Worm (Caenorhabditis elegans) whole organism, L1 larva: ENCODE measurements around the gene csr-1.

ENCODE experiments used
- C04F5.9 ChIP-seq: sonication (generic microtip); optimal IDR thresholded peaks from 2 replicates; lab custom pipeline; 2016; ENCODE audit warnings: missing genetic modification characterization, missing compliant biosample characterization
- C16A3.4 ChIP-seq: fragments of 150-350 bp; optimal IDR thresholded peaks from 2 replicates; lab custom pipeline; 2014; ENCODE audit warnings: missing biosample characterization, missing genetic modification characterization
- Y116A8C.19 ChIP-seq: sonication (generic microtip); optimal IDR thresholded peaks from 2 replicates; lab custom pipeline; 2016; ENCODE audit warnings: missing compliant biosample characterization, missing genetic modification characterization, borderline replicate concordance
- alr-1 ChIP-seq: fragments of 200-800 bp; sonication (Bioruptor generic); optimal IDR thresholded peaks from 2 replicates; lab custom pipeline; 2018; ENCODE audit warnings: borderline replicate concordance, mild to moderate bottlenecking, missing genetic modification characterization, missing compliant biosample characterization
- blmp-1 ChIP-seq: fragments of 150-350 bp; optimal IDR thresholded peaks from 2 replicates; lab custom pipeline; 2014; ENCODE audit warnings: missing biosample characterization, missing genetic modification characterization
- ceh-63 ChIP-seq: fragments of 200-800 bp; sonication (Bioruptor generic); optimal IDR thresholded peaks from 2 replicates; lab custom pipeline; 2018; ENCODE audit warnings: mild to moderate bottlenecking, missing genetic modification characterization, missing compliant biosample characterization
- ceh-8 ChIP-seq: fragments of 200-800 bp; sonication (Bioruptor generic); optimal IDR thresholded peaks from 2 replicates; lab custom pipeline; 2018; ENCODE audit warnings: mild to moderate bottlenecking, missing genetic modification characterization, moderate library complexity, missing compliant biosample characterization
- ceh-88 ChIP-seq: fragments of 200-800 bp; sonication (Bioruptor generic); IDR thresholded peaks from 2 replicates; pipeline ENCODE4 v1.3.6; 2022; ENCODE audit warnings: missing genetic modification characterization, missing compliant biosample characterization
- dpl-1 ChIP-seq, 3 experiments: fragments of 150-350 bp in 2 of 3; sonication (generic microtip) in 1 of 3; optimal IDR thresholded peaks; 2 replicates each; lab custom pipeline; 2014 to 2017; ENCODE audit warnings: missing biosample characterization in 3 of 3, missing genetic modification characterization in 3 of 3, missing genetic modification reagents in 3 of 3
- dsc-1 ChIP-seq: sonication (generic microtip); optimal IDR thresholded peaks from 2 replicates; lab custom pipeline; 2016; ENCODE audit warnings: mild to moderate bottlenecking, missing genetic modification characterization, missing compliant biosample characterization
- efl-1 ChIP-seq, 4 experiments: fragments of 150-350 bp; optimal IDR thresholded peaks in 3 of 4; peaks in 1 of 4; 1 replicate in 1 of 4; 2 replicates in 3 of 4; lab custom pipeline; 2014; ENCODE audit warnings: missing biosample characterization in 2 of 4, missing genetic modification characterization in 2 of 4, missing genetic modification reagents in 2 of 4
- efl-3 ChIP-seq: fragments of 200-800 bp; sonication (Bioruptor generic); optimal IDR thresholded peaks from 2 replicates; lab custom pipeline; 2018; ENCODE audit warnings: mild to moderate bottlenecking, missing genetic modification characterization, missing compliant biosample characterization
- elt-2 ChIP-seq: sonication (generic microtip); optimal IDR thresholded peaks from 2 replicates; lab custom pipeline; 2016; ENCODE audit warnings: missing genetic modification characterization, mild to moderate bottlenecking, inconsistent platforms, missing compliant biosample characterization, missing genetic modification reagents
- hlh-17 ChIP-seq: fragments of 200-800 bp; sonication (Bioruptor generic); optimal IDR thresholded peaks from 2 replicates; lab custom pipeline; 2018; ENCODE audit warnings: missing genetic modification characterization, mild to moderate bottlenecking, missing compliant biosample characterization, moderate library complexity, borderline replicate concordance
- hlh-4 ChIP-seq: sonication (generic microtip); optimal IDR thresholded peaks from 2 replicates; lab custom pipeline; 2016; ENCODE audit warnings: mild to moderate bottlenecking, missing genetic modification characterization, missing compliant biosample characterization
- irx-1 ChIP-seq: sonication (generic microtip); optimal IDR thresholded peaks from 2 replicates; lab custom pipeline; 2016; ENCODE audit warnings: missing genetic modification characterization, missing compliant biosample characterization
- lin-35 ChIP-seq, 2 experiments: fragments of 150-350 bp; optimal IDR thresholded peaks; 2 replicates each; lab custom pipeline; 2014; ENCODE audit warnings: missing biosample characterization in 2 of 2, missing genetic modification characterization in 2 of 2, missing genetic modification reagents in 2 of 2
- lin-39 ChIP-seq: fragments of 150-350 bp; optimal IDR thresholded peaks from 2 replicates; lab custom pipeline; 2014; ENCODE audit warnings: missing biosample characterization, missing genetic modification reagents, missing genetic modification characterization
- lsy-2 ChIP-seq, 2 experiments: fragments of 150-350 bp; optimal IDR thresholded peaks; 2 replicates each; lab custom pipeline; 2014; ENCODE audit warnings: missing biosample characterization in 2 of 2, missing genetic modification characterization in 2 of 2
- mdl-1 ChIP-seq, 2 experiments: fragments of 150-350 bp; optimal IDR thresholded peaks; 2 replicates each; lab custom pipeline; 2014 to 2017; ENCODE audit warnings: missing biosample characterization in 2 of 2, missing genetic modification characterization in 2 of 2, inconsistent platforms in 1 of 2
- mep-1 ChIP-seq: fragments of 150-350 bp; optimal IDR thresholded peaks from 2 replicates; lab custom pipeline; 2014; ENCODE audit warnings: missing biosample characterization, missing genetic modification characterization
- nhr-11 ChIP-seq: fragments of 150-350 bp; optimal IDR thresholded peaks from 2 replicates; lab custom pipeline; 2014; ENCODE audit warnings: missing biosample characterization, missing genetic modification characterization
- nhr-19 ChIP-seq: fragments of 200-800 bp; sonication (Bioruptor generic); conservative IDR thresholded peaks from 2 replicates; pipeline ENCODE4 v1.3.6; 2022; ENCODE audit warnings: missing genetic modification characterization, missing compliant biosample characterization
- nhr-28 ChIP-seq: fragments of 150-350 bp; optimal IDR thresholded peaks from 2 replicates; lab custom pipeline; 2014; ENCODE audit warnings: missing biosample characterization, missing genetic modification characterization
- nhr-47 ChIP-seq: sonication (generic microtip); optimal IDR thresholded peaks from 2 replicates; lab custom pipeline; 2016; ENCODE audit warnings: mild to moderate bottlenecking, missing genetic modification characterization, moderate library complexity, missing compliant biosample characterization
- nhr-71 ChIP-seq: sonication (generic microtip); optimal IDR thresholded peaks from 2 replicates; lab custom pipeline; 2016; ENCODE audit warnings: mild to moderate bottlenecking, missing genetic modification characterization, moderate library complexity, missing compliant biosample characterization
- nhr-85 ChIP-seq: sonication (generic microtip); peaks from one replicate; lab custom pipeline; 2016; ENCODE audit warnings: missing genetic modification characterization, inconsistent platforms, missing compliant biosample characterization
- nhr-90 ChIP-seq: sonication (generic microtip); optimal IDR thresholded peaks from 2 replicates; lab custom pipeline; 2016; ENCODE audit warnings: mild to moderate bottlenecking, missing genetic modification characterization, missing compliant biosample characterization; ENCODE audit not compliant: poor library complexity
- pag-3 ChIP-seq: sonication (generic microtip); optimal IDR thresholded peaks from 2 replicates; lab custom pipeline; 2017; ENCODE audit warnings: missing genetic modification characterization, mild to moderate bottlenecking, missing compliant biosample characterization, antibody characterized with exemption, borderline replicate concordance; ENCODE audit not compliant: insufficient read depth
- pax-3 ChIP-seq: fragments of 200-800 bp; sonication (Bioruptor generic); optimal IDR thresholded peaks from 2 replicates; lab custom pipeline; 2018; ENCODE audit warnings: mild to moderate bottlenecking, missing genetic modification characterization, moderate library complexity, missing compliant biosample characterization
- rnt-1 ChIP-seq: sonication (generic microtip); optimal IDR thresholded peaks from 2 replicates; lab custom pipeline; 2016; ENCODE audit warnings: mild to moderate bottlenecking, missing genetic modification characterization, moderate library complexity, missing compliant biosample characterization
- skn-1 ChIP-seq: fragments of 150-350 bp; optimal IDR thresholded peaks from 2 replicates; lab custom pipeline; 2014; ENCODE audit warnings: missing biosample characterization, missing genetic modification characterization
- snu-23 ChIP-seq: sonication (generic microtip); optimal IDR thresholded peaks from 2 replicates; lab custom pipeline; 2016; ENCODE audit warnings: missing genetic modification characterization, missing compliant biosample characterization
- sox-4 ChIP-seq: sonication (generic microtip); optimal IDR thresholded peaks from 2 replicates; lab custom pipeline; 2016; ENCODE audit warnings: missing genetic modification characterization, missing compliant biosample characterization
- sptf-1 ChIP-seq: fragments of 150-350 bp; optimal IDR thresholded peaks from 2 replicates; lab custom pipeline; 2014; ENCODE audit warnings: missing biosample characterization, missing genetic modification characterization
- swsn-7 ChIP-seq: sonication (generic microtip); optimal IDR thresholded peaks from 2 replicates; lab custom pipeline; 2016; ENCODE audit warnings: missing genetic modification characterization, missing compliant biosample characterization
- unc-30 ChIP-seq: sonication (generic microtip); optimal IDR thresholded peaks from 2 replicates; lab custom pipeline; 2017; ENCODE audit warnings: missing biosample characterization, missing genetic modification characterization
- unc-62 ChIP-seq: fragments of 150-350 bp; optimal IDR thresholded peaks from 2 replicates; lab custom pipeline; 2014; ENCODE audit warnings: missing biosample characterization, missing genetic modification reagents, missing genetic modification characterization
- unc-86 ChIP-seq: sonication (generic microtip); optimal IDR thresholded peaks from 2 replicates; lab custom pipeline; 2016; ENCODE audit warnings: missing genetic modification characterization, missing compliant biosample characterization
- vab-15 ChIP-seq: sonication (generic microtip); optimal IDR thresholded peaks from 2 replicates; lab custom pipeline; 2017; ENCODE audit warnings: missing genotype, mild to moderate bottlenecking, missing genetic modification characterization, missing compliant biosample characterization
- xbp-1 ChIP-seq: sonication (generic microtip); optimal IDR thresholded peaks from 2 replicates; lab custom pipeline; 2016; ENCODE audit warnings: missing genetic modification characterization, missing compliant biosample characterization

csr-1 gene

ce11 chrIV:7924975-7925828 is 31.9 kb upstream of the csr-1 start:
- no peak for TF ChIP-seq pag-3
- no peak for TF ChIP-seq nhr-11 (tag; lab: Kevin White, UChicago)
- no peak for TF ChIP-seq mdl-1 (tag; optimal IDR thresholded peaks at IDR 0.05; lab: Kevin White, UChicago)
- no peak for TF ChIP-seq nhr-28
- TF ChIP-seq swsn-7 (tag; lab: Kevin White, UChicago) = no peak
- TF ChIP-seq C04F5.9 (tag; lab: Kevin White, UChicago) = no peak
- no peak for TF ChIP-seq sox-4 (tag; lab: Kevin White, UChicago)
- TF ChIP-seq irx-1 (tag; lab: Kevin White, UChicago) = no peak
- TF ChIP-seq unc-62 = no peak
- TF ChIP-seq nhr-71 (tag; lab: Kevin White, UChicago) = peak; percentile 16
- no peak for TF ChIP-seq unc-30
- no peak for TF ChIP-seq ceh-63
- TF ChIP-seq lsy-2 (tag; optimal IDR thresholded peaks at IDR 0.05; lab: Kevin White, UChicago) = peak; percentile 3 to 28
- TF ChIP-seq Y116A8C.19 (tag; lab: Kevin White, UChicago) = no peak
- no peak for TF ChIP-seq efl-3 (GFP tag; lab: Kevin White, UChicago)
- no peak for TF ChIP-seq hlh-4 (tag; lab: Kevin White, UChicago)
- no peak for TF ChIP-seq snu-23 (GFP tag; lab: Kevin White, UChicago)
- TF ChIP-seq ceh-88 (GFP tag; lab: Robert Waterston, UW) = no peak
- no peak for TF ChIP-seq C16A3.4 (tag; lab: Kevin White, UChicago)
- TF ChIP-seq nhr-90 (tag; lab: Kevin White, UChicago) = no peak
- TF ChIP-seq sptf-1 (tag; lab: Kevin White, UChicago) = no peak
- no peak for TF ChIP-seq alr-1 (tag; lab: Kevin White, UChicago)
- TF ChIP-seq efl-1 (optimal IDR thresholded peaks at IDR 0.05; lab: Kevin White, UChicago) = no peak
- TF ChIP-seq efl-1 (GFP tag; optimal IDR thresholded peaks at IDR 0.05 in 1 of 2; lab: Kevin White, UChicago) = peak in 1 of 2 experiments; percentile 84
- peak; percentile 59 for TF ChIP-seq nhr-85 (tag; lab: Kevin White, UChicago)
- TF ChIP-seq pax-3 (tag; lab: Kevin White, UChicago) = no peak
- TF ChIP-seq unc-86 (tag; lab: Kevin White, UChicago) = no peak
- TF ChIP-seq elt-2 = no peak

- no peak for TF ChIP-seq vab-15 (tag; lab: Kevin White, UChicago)
- TF ChIP-seq lin-39 (tag; lab: Kevin White, UChicago) = peak; percentile 3
- peak; percentile 48 for TF ChIP-seq blmp-1 (tag; lab: Kevin White, UChicago)
- TF ChIP-seq C16A3.4 (tag; lab: Kevin White, UChicago) = peak; percentile 33
- peak; percentile 31 to 71 for TF ChIP-seq lsy-2 (tag; optimal IDR thresholded peaks at IDR 0.05; lab: Kevin White, UChicago)
- no peak for TF ChIP-seq unc-62
- TF ChIP-seq nhr-19 (GFP tag; lab: Robert Waterston, UW) = 0 out of 2 replicates have a peak, but pooled peaks have one; percentile 3
- TF ChIP-seq skn-1 = peak; percentile 39
- TF ChIP-seq ceh-8 (GFP tag; lab: Kevin White, UChicago) = no peak
- TF ChIP-seq efl-1 (optimal IDR thresholded peaks at IDR 0.05; lab: Kevin White, UChicago) = peak; percentile 40 to 55
- TF ChIP-seq efl-1 (GFP tag; optimal IDR thresholded peaks at IDR 0.05 in 1 of 2; lab: Kevin White, UChicago) = peak in 1 of 2 experiments; percentile 34
- peak; percentile 34 for TF ChIP-seq rnt-1 (tag; lab: Kevin White, UChicago)
- no peak for TF ChIP-seq dsc-1 (tag; lab: Kevin White, UChicago)
- TF ChIP-seq Y116A8C.19 (tag; lab: Kevin White, UChicago) = no peak
- peak; percentile 35 to 57 for TF ChIP-seq lin-35 (GFP tag; optimal IDR thresholded peaks at IDR 0.05; lab: Kevin White, UChicago)
- TF ChIP-seq sptf-1 (tag; lab: Kevin White, UChicago) = no peak
- peak; percentile 31 for TF ChIP-seq nhr-71 (tag; lab: Kevin White, UChicago)
- TF ChIP-seq dpl-1 (GFP tag; optimal IDR thresholded peaks at IDR 0.05; lab: Kevin White, UChicago) = peak in 2 of 3 experiments; percentile 29 to 53
- TF ChIP-seq mep-1 = peak; percentile 33
- TF ChIP-seq xbp-1 = peak; percentile 15
- TF ChIP-seq nhr-47 = peak; percentile 8
- no peak for TF ChIP-seq unc-30
- TF ChIP-seq hlh-17 (GFP tag; lab: Kevin White, UChicago) = no peak
- TF ChIP-seq, all 84 proteins: peak for 14
Measured at ce11 chrIV:7926102-7926840, 30.8 kb upstream of the csr-1 start, which contains the start of gene rps-2. rps-2 (minus strand) TSS chrIV:7926391.
